Fruit fly (Drosophila melanogaster) Kc167 (cell line): Measurements from ENCODE around the gene CG6724.

Experiments used
- Myc ChIP-seq: fragments of >200 bp; optimal IDR thresholded peaks from 2 replicates; lab custom pipeline; 2017; ENCODE audit warnings: missing external identifiers
- Sin3A ChIP-seq: fragments of >200 bp; optimal IDR thresholded peaks from 2 replicates; lab custom pipeline; 2018; ENCODE audit warnings: missing external identifiers
- h ChIP-seq: fragments of >200 bp; optimal IDR thresholded peaks from 3 replicates; lab custom pipeline; 2018; ENCODE audit warnings: missing external identifiers
- psq ChIP-seq: fragments of >200 bp; optimal IDR thresholded peaks from 2 replicates; lab custom pipeline; 2017; ENCODE audit warnings: missing external identifiers
- ttk ChIP-seq: sonication (Bioruptor generic); optimal IDR thresholded peaks from 2 replicates; lab custom pipeline; 2017; ENCODE audit warnings: missing external identifiers

DNA sequence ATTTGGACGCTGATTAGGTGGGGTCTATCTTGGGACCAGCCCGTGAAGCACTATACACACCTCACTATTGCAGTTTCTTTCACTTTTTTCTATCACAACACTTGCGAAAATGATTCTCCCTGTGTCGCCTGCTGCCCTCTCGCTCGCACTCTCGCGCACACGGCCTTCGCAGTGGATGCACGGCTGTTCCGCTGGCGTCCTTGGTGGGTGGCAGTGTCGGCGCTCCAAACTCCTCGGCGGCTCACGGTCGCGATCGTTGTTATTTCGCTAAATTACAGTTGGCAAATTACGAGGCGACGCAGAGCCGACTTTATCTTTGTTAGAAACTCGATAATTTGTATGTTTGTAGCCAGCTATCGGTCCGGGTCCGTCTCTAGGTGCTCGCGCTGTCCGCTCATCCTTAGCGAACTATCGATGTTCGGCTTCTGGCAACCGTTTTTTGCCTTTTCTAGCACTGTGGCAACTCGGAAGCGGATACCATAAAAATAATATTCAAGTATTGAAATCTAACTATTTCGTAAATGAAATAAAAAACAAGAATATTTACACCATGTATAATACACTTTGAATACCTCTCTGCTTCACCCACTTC, 2.1 kb downstream of the CG6724 start, which contains the start of gene Ubc2:
- TF ChIP-seq psq (lab: Kevin White, UChicago) (no peak), Myc (lab: Kevin White, UChicago) (no peak), ttk (lab: Kevin White, UChicago) (no peak), h (lab: Kevin White, UChicago) (no peak), Sin3A (lab: Kevin White, UChicago) (no peak)
